Fruit fly (Drosophila melanogaster): ENCODE measurements around the gene RhoGAP92B.

The RhoGAP92B gene

DNA sequence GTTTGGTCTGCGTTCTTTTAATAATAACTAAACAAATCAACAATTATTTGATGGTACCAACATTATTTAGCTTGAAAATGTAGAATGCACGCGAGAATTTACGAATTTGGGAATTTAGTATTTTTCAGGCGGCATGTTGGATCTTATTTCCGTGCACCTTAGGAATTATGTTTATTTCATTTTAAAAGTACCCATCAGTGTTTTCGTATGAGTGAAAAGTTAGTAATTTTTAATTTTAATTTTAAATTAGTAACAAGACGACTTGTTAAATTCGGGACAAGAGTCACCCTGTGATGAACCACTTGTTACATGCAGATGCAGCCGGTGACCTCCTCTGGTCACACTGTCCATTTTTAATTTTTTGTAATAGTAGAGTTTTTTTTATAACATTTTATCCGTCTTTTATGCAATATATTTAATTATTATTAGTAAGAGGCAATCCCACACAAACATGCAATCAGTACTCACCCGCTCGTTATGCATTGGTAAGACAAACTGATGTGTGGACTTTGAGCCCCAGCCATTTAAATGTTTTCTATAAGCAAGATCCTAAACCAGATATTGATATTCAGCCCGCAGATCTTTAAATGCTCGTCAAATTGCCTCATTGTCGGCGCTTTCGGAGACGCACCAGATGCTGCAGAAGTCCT is 27.4 kb upstream of the RhoGAP92B start, which contains the start of the genes CG17186 and Arc42 (continued):
- no peak for TF ChIP-seq CG1792 (GFP tag; optimal IDR thresholded peaks at IDR 0.05)
- no peak for TF ChIP-seq NFAT (GFP tag; IDR thresholded peaks at IDR 0.05)
- peak; percentile 16 for TF ChIP-seq B-H2 (GFP tag; optimal IDR thresholded peaks at IDR 0.05)
- peak; percentile 7 for TF ChIP-seq Sox100B (GFP tag; optimal IDR thresholded peaks at IDR 0.05)
- peak; percentile 97 for TF ChIP-seq kah (GFP tag; optimal IDR thresholded peaks at IDR 0.05)
- TF ChIP-seq Hr39 (optimal IDR thresholded peaks at IDR 0.05), result no peak
- peak; percentile 88 for TF ChIP-seq gfzf (GFP tag; optimal IDR thresholded peaks at IDR 0.05)
- no peak for TF ChIP-seq NK7.1 (GFP tag; optimal IDR thresholded peaks at IDR 0.05)
- peak; percentile 53 for TF ChIP-seq Max (GFP tag; optimal IDR thresholded peaks at IDR 0.05)
- TF ChIP-seq shn (GFP tag; optimal IDR thresholded peaks at IDR 0.05), result no peak
- TF ChIP-seq CG18262 (tag; optimal IDR thresholded peaks at IDR 0.05), result peak; percentile 19
- no peak for TF ChIP-seq CG14860 (GFP tag; IDR thresholded peaks at IDR 0.05; ENCODE audit: partially characterized antibody)
- no peak for TF ChIP-seq pita (GFP tag; optimal IDR thresholded peaks at IDR 0.05)
- peak; percentile 49 for TF ChIP-seq CG2712 (tag; optimal IDR thresholded peaks at IDR 0.05)
- TF ChIP-seq C15 (GFP tag; IDR thresholded peaks at IDR 0.05), result no peak
- no peak for TF ChIP-seq Antp (GFP tag; optimal IDR thresholded peaks at IDR 0.05)
- no peak for TF ChIP-seq CG32767 (GFP tag; IDR thresholded peaks at IDR 0.05)
- no peak for TF ChIP-seq CG4328 (GFP tag; optimal IDR thresholded peaks at IDR 0.05)
- peak; percentile 14 for TF ChIP-seq CG33213 (GFP tag; optimal IDR thresholded peaks at IDR 0.05)
- TF ChIP-seq p53 (GFP tag; optimal IDR thresholded peaks at IDR 0.05), result no peak
- TF ChIP-seq trem (tag; optimal IDR thresholded peaks at IDR 0.05), result peak; percentile 71
- no peak for TF ChIP-seq CG9817 (tag; optimal IDR thresholded peaks at IDR 0.05)
- TF ChIP-seq CG33557 (GFP tag; optimal IDR thresholded peaks at IDR 0.05), result peak; percentile 11
- TF ChIP-seq CG4707 (GFP tag; optimal IDR thresholded peaks at IDR 0.05), result no peak
- TF ChIP-seq CG11085 (GFP tag; IDR thresholded peaks at IDR 0.05), result no peak
- TF ChIP-seq gce (GFP tag; IDR thresholded peaks at IDR 0.05), result no peak
- TF ChIP-seq ERR (GFP tag; optimal IDR thresholded peaks at IDR 0.05), result no peak
- TF ChIP-seq jing (GFP tag; optimal IDR thresholded peaks at IDR 0.05), result no peak
- no peak for TF ChIP-seq CG10565 (GFP tag; optimal IDR thresholded peaks at IDR 0.05)
- no peak for TF ChIP-seq NC2α (GFP tag; optimal IDR thresholded peaks at IDR 0.05)
- TF ChIP-seq Dll (GFP tag; IDR thresholded peaks at IDR 0.05; ENCODE audit: partially characterized antibody), result no peak
- peak; percentile 12 for TF ChIP-seq Spps (tag; optimal IDR thresholded peaks at IDR 0.05)
- no peak for TF ChIP-seq crc (GFP tag; optimal IDR thresholded peaks at IDR 0.05)
- TF ChIP-seq stwl (tag; optimal IDR thresholded peaks at IDR 0.05), result peak; percentile 49
- no peak for TF ChIP-seq ro (GFP tag; IDR thresholded peaks at IDR 0.05)
- TF ChIP-seq zen (tag; optimal IDR thresholded peaks at IDR 0.05), result peak; percentile 23
- TF ChIP-seq lbe (GFP tag; optimal IDR thresholded peaks at IDR 0.05), result peak; percentile 30
- TF ChIP-seq YL-1 (GFP tag; optimal IDR thresholded peaks at IDR 0.05), result peak; percentile 75
- TF ChIP-seq lilli (GFP tag; optimal IDR thresholded peaks at IDR 0.05), result peak; percentile 36
- no peak; the same call in 2 of the 3 replicates for TF ChIP-seq jigr1 (GFP tag; IDR thresholded peaks at IDR 0.05)
- no peak for TF ChIP-seq CrebB (tag; optimal IDR thresholded peaks at IDR 0.05)
- TF ChIP-seq mirr (GFP tag; optimal IDR thresholded peaks at IDR 0.05), result no peak
- peak; percentile 84 for TF ChIP-seq Med (GFP tag)
- no peak for TF ChIP-seq CG12299 (tag; optimal IDR thresholded peaks at IDR 0.05)
- no peak for TF ChIP-seq pnt (GFP tag; optimal IDR thresholded peaks at IDR 0.05)
- no peak for TF ChIP-seq pho (GFP tag; optimal IDR thresholded peaks at IDR 0.05)
- no peak for TF ChIP-seq CG13894 (tag; optimal IDR thresholded peaks at IDR 0.05)
- peak; percentile 4 for TF ChIP-seq Bteb2 (GFP tag; optimal IDR thresholded peaks at IDR 0.05)
- TF ChIP-seq sc (optimal IDR thresholded peaks at IDR 0.05), result no peak
- TF ChIP-seq sc (GFP tag; optimal IDR thresholded peaks at IDR 0.05), result no peak
- TF ChIP-seq Abd-B (GFP tag; optimal IDR thresholded peaks at IDR 0.05), result peak; percentile 27

All from whole organism, embryonic.